Fruit fly (Drosophila melanogaster): ENCODE results near the gene CG3457.
A peak's percentile ranks its signal among the peaks of the same experiment; 100 is the strongest.

- TF ChIP-seq dsf (GFP tag; optimal IDR thresholded peaks at IDR 0.05; ENCODE audit: borderline replicate concordance) (no peak), fru (GFP tag; optimal IDR thresholded peaks at IDR 0.05) (peak; percentile 36), Jra (GFP tag; optimal IDR thresholded peaks at IDR 0.05) (no peak), Rel (GFP tag; optimal IDR thresholded peaks at IDR 0.05) (no peak), Rel (tag; optimal IDR thresholded peaks at IDR 0.05) (peak; percentile 65), h (GFP tag; optimal IDR thresholded peaks at IDR 0.05) (peak; percentile 15), usp (GFP tag; optimal IDR thresholded peaks at IDR 0.05) (no peak), psq (GFP tag; optimal IDR thresholded peaks at IDR 0.05) (no peak)
Observed at dm6 chrX:2212327-2212820, 24.8 kb downstream of the CG3457 start.
